Fruit fly (Drosophila melanogaster) whole organism, prepupa: ENCODE data around the gene CG13384.

Experiments used
- Blimp-1 ChIP-seq: fragments of 200-800 bp; sonication (Bioruptor generic); optimal IDR thresholded peaks from 3 replicates; lab custom pipeline; 2017; ENCODE audit warnings: missing biosample characterization, missing genetic modification characterization, mild to moderate bottlenecking, moderate library complexity, missing genetic modification reagents
- CG10631 ChIP-seq: fragments of 200-800 bp; sonication (Bioruptor generic); optimal IDR thresholded peaks from 2 replicates; lab custom pipeline; 2016; ENCODE audit warnings: missing biosample characterization, missing genetic modification characterization
- CG11762 ChIP-seq: fragments of 200-800 bp; sonication (Bioruptor generic); optimal IDR thresholded peaks from 3 replicates; lab custom pipeline; 2016; ENCODE audit warnings: missing biosample characterization, missing genetic modification characterization; ENCODE audit not compliant: insufficient read depth
- CG11902 ChIP-seq: fragments of 200-800 bp; sonication (Bioruptor generic); optimal IDR thresholded peaks from 3 replicates; lab custom pipeline; 2016; ENCODE audit warnings: missing biosample characterization, missing genetic modification characterization
- CG15336 ChIP-seq: fragments of 200-800 bp; sonication (Bioruptor generic); IDR thresholded peaks from 2 replicates; pipeline ENCODE4 v1.3.6; 2022; ENCODE audit warnings: missing biosample characterization, missing genetic modification characterization
- CG1621 ChIP-seq: fragments of 200-800 bp; sonication (Bioruptor generic); optimal IDR thresholded peaks from 3 replicates; lab custom pipeline; 2018; ENCODE audit warnings: missing biosample characterization, mild to moderate bottlenecking, missing genetic modification characterization
- CG16779 ChIP-seq: fragments of 200-800 bp; sonication (Bioruptor generic); optimal IDR thresholded peaks from 3 replicates; lab custom pipeline; 2017; ENCODE audit warnings: missing biosample characterization, mild to moderate bottlenecking, missing genetic modification characterization
- CG3032 ChIP-seq: fragments of 200-800 bp; optimal IDR thresholded peaks from 2 replicates; lab custom pipeline; 2019; ENCODE audit warnings: missing biosample characterization, mild to moderate bottlenecking, missing genetic modification characterization, moderate library complexity
- CG31627 ChIP-seq: fragments of 200-800 bp; sonication (Bioruptor generic); optimal IDR thresholded peaks from 3 replicates; lab custom pipeline; 2016; ENCODE audit warnings: missing biosample characterization, missing genetic modification characterization
- CG34406 ChIP-seq: fragments of 200-800 bp; sonication (Bioruptor generic); optimal IDR thresholded peaks from 3 replicates; lab custom pipeline; 2016; ENCODE audit warnings: missing biosample characterization, missing genetic modification characterization
- CG3919 ChIP-seq: fragments of 200-800 bp; sonication (Bioruptor generic); optimal IDR thresholded peaks from 3 replicates; lab custom pipeline; 2016; ENCODE audit warnings: missing biosample characterization, missing genetic modification characterization
- CG4318 ChIP-seq: fragments of 200-800 bp; sonication (Bioruptor generic); optimal IDR thresholded peaks from 3 replicates; lab custom pipeline; 2017; ENCODE audit warnings: missing biosample characterization, mild to moderate bottlenecking, missing genetic modification characterization
- CG6163 ChIP-seq: fragments of 200-800 bp; sonication (Bioruptor generic); IDR thresholded peaks from 3 replicates; pipeline ENCODE4 v1.3.6; 2022; ENCODE audit warnings: missing biosample characterization, missing genetic modification characterization
- CG6276 ChIP-seq: fragments of 200-800 bp; sonication (Bioruptor generic); optimal IDR thresholded peaks from 2 replicates; lab custom pipeline; 2017; ENCODE audit warnings: missing biosample characterization, mild to moderate bottlenecking, missing genetic modification characterization
- CG6792 ChIP-seq: fragments of 200-800 bp; sonication (Bioruptor generic); optimal IDR thresholded peaks from 3 replicates; lab custom pipeline; 2016; ENCODE audit warnings: missing biosample characterization, missing genetic modification characterization
- CG6808 ChIP-seq: fragments of 200-800 bp; sonication (Bioruptor generic); optimal IDR thresholded peaks from 3 replicates; lab custom pipeline; 2017; ENCODE audit warnings: missing biosample characterization, missing genetic modification characterization, mild to moderate bottlenecking, moderate library complexity, missing genetic modification reagents
- CG6854 ChIP-seq: fragments of 200-800 bp; sonication (Bioruptor generic); optimal IDR thresholded peaks from 2 replicates; lab custom pipeline; 2017; ENCODE audit warnings: missing biosample characterization, mild to moderate bottlenecking, missing genetic modification characterization
- CG8119 ChIP-seq: fragments of 200-800 bp; sonication (Bioruptor generic); IDR thresholded peaks from 3 replicates; pipeline ENCODE4 v1.3.6; 2022; ENCODE audit warnings: missing biosample characterization, missing genetic modification characterization
- CG8319 ChIP-seq: fragments of 200-800 bp; sonication (Bioruptor generic); optimal IDR thresholded peaks from 3 replicates; lab custom pipeline; 2016; ENCODE audit warnings: missing biosample characterization, missing genetic modification characterization
- CG8632 ChIP-seq: fragments of 200-800 bp; sonication (Bioruptor generic); optimal IDR thresholded peaks from 3 replicates; lab custom pipeline; 2016; ENCODE audit warnings: missing biosample characterization, missing genetic modification characterization
- CG9139 ChIP-seq: fragments of 200-800 bp; sonication (Bioruptor generic); optimal IDR thresholded peaks from 3 replicates; lab custom pipeline; 2017; ENCODE audit warnings: missing biosample characterization, mild to moderate bottlenecking, missing genetic modification characterization
- Eip75B ChIP-seq: fragments of 200-800 bp; sonication (Bioruptor generic); optimal IDR thresholded peaks from 3 replicates; lab custom pipeline; 2016; ENCODE audit warnings: missing biosample characterization, missing genetic modification characterization
- Eip78C ChIP-seq: fragments of 200-800 bp; sonication (Bioruptor generic); peaks from one replicate; lab custom pipeline; 2016; ENCODE audit warnings: missing biosample characterization, missing genetic modification characterization
- Ets21C ChIP-seq: fragments of 200-800 bp; sonication (Bioruptor generic); optimal IDR thresholded peaks from 3 replicates; lab custom pipeline; 2016; ENCODE audit warnings: missing biosample characterization, missing genetic modification characterization
- Ets96B ChIP-seq: fragments of 200-800 bp; optimal IDR thresholded peaks from 2 replicates; lab custom pipeline; 2019; ENCODE audit warnings: missing biosample characterization, mild to moderate bottlenecking, missing genetic modification characterization, moderate library complexity
- Hr38 ChIP-seq: sonication (Bioruptor generic); optimal IDR thresholded peaks from 2 replicates; lab custom pipeline; 2016; ENCODE audit warnings: missing biosample characterization, missing genetic modification characterization
- Hr39 ChIP-seq: fragments of 200-800 bp; sonication (Bioruptor generic); optimal IDR thresholded peaks from 2 replicates; lab custom pipeline; 2016; ENCODE audit warnings: missing biosample characterization, missing genetic modification characterization
- Lpt ChIP-seq: fragments of 200-800 bp; sonication (Bioruptor generic); optimal IDR thresholded peaks from 3 replicates; lab custom pipeline; 2016; ENCODE audit warnings: missing biosample characterization, missing genetic modification characterization
- Met ChIP-seq: fragments of 200-800 bp; sonication (Bioruptor generic); optimal IDR thresholded peaks from 3 replicates; lab custom pipeline; 2016; ENCODE audit warnings: missing biosample characterization, missing genetic modification characterization
- OdsH ChIP-seq: fragments of 200-800 bp; sonication (Bioruptor generic); optimal IDR thresholded peaks from 3 replicates; lab custom pipeline; 2016; ENCODE audit warnings: missing biosample characterization, missing genetic modification characterization
- Smox ChIP-seq: fragments of 200-800 bp; sonication (Bioruptor generic); optimal IDR thresholded peaks from 3 replicates; lab custom pipeline; 2016; ENCODE audit warnings: missing biosample characterization, missing genetic modification characterization
- Sox102F ChIP-seq: fragments of 200-800 bp; sonication (Bioruptor generic); optimal IDR thresholded peaks from 2 replicates; lab custom pipeline; 2016; ENCODE audit warnings: missing biosample characterization, mild to moderate bottlenecking, missing genetic modification characterization
- Sox15 ChIP-seq: fragments of 200-800 bp; sonication (Bioruptor generic); optimal IDR thresholded peaks from 3 replicates; lab custom pipeline; 2016; ENCODE audit warnings: missing biosample characterization, missing genetic modification characterization
- achi ChIP-seq: fragments of 200-800 bp; sonication (Bioruptor generic); optimal IDR thresholded peaks from 3 replicates; lab custom pipeline; 2016; ENCODE audit warnings: missing biosample characterization, missing genetic modification characterization
- acj6 ChIP-seq: fragments of 200-800 bp; sonication (Bioruptor generic); optimal IDR thresholded peaks from 3 replicates; lab custom pipeline; 2016; ENCODE audit warnings: missing biosample characterization, missing genetic modification characterization
- dac ChIP-seq: fragments of 200-800 bp; sonication (Bioruptor generic); optimal IDR thresholded peaks from 2 replicates; lab custom pipeline; 2017; ENCODE audit warnings: missing biosample characterization, mild to moderate bottlenecking, missing genetic modification characterization
- eg ChIP-seq: fragments of 200-800 bp; sonication (Bioruptor generic); IDR thresholded peaks from 3 replicates; pipeline ENCODE4 v1.3.6; 2022; ENCODE audit warnings: missing biosample characterization, missing genetic modification characterization
- esn ChIP-seq: fragments of 200-800 bp; sonication (Bioruptor generic); optimal IDR thresholded peaks from 2 replicates; lab custom pipeline; 2016; ENCODE audit warnings: missing biosample characterization, mild to moderate bottlenecking, missing genetic modification characterization, moderate library complexity
- fd59A ChIP-seq: fragments of 200-800 bp; sonication (Bioruptor generic); optimal IDR thresholded peaks from 2 replicates; lab custom pipeline; 2017; ENCODE audit warnings: missing biosample characterization, mild to moderate bottlenecking, missing genetic modification characterization, missing genetic modification reagents
- fd85E ChIP-seq: fragments of 200-800 bp; sonication (Bioruptor generic); optimal IDR thresholded peaks from 3 replicates; lab custom pipeline; 2016; ENCODE audit warnings: missing biosample characterization, missing genetic modification characterization
- lz ChIP-seq: fragments of 200-800 bp; sonication (Bioruptor generic); optimal IDR thresholded peaks from 3 replicates; lab custom pipeline; 2016; ENCODE audit warnings: missing biosample characterization, missing genetic modification characterization
- net ChIP-seq: fragments of 200-800 bp; sonication (Bioruptor generic); optimal IDR thresholded peaks from 3 replicates; lab custom pipeline; 2016; ENCODE audit warnings: missing biosample characterization, missing genetic modification characterization
- pdm3 ChIP-seq: fragments of 200-800 bp; sonication (Bioruptor generic); optimal IDR thresholded peaks from 3 replicates; lab custom pipeline; 2016; ENCODE audit warnings: missing biosample characterization, missing genetic modification characterization
- ss ChIP-seq, 2 experiments: fragments of 200-800 bp; sonication (Bioruptor generic); optimal IDR thresholded peaks; 2 replicates in 1 of 2; 3 replicates in 1 of 2; lab custom pipeline; 2017 to 2018; ENCODE audit warnings: mild to moderate bottlenecking in 2 of 2, missing biosample characterization in 2 of 2, missing genetic modification characterization in 2 of 2, moderate library complexity in 1 of 2
- svp ChIP-seq: fragments of 200-800 bp; sonication (Bioruptor generic); peaks from one replicate; lab custom pipeline; 2016; ENCODE audit warnings: missing biosample characterization, missing genetic modification characterization
- topi ChIP-seq: fragments of 200-800 bp; sonication (Bioruptor generic); optimal IDR thresholded peaks from 3 replicates; lab custom pipeline; 2016; ENCODE audit warnings: missing biosample characterization, missing genetic modification characterization
- vri ChIP-seq: fragments of 200-800 bp; sonication (Bioruptor generic); optimal IDR thresholded peaks from 3 replicates; lab custom pipeline; 2016; ENCODE audit warnings: missing biosample characterization, mild to moderate bottlenecking, missing genetic modification characterization

CG13384 gene

DNA sequence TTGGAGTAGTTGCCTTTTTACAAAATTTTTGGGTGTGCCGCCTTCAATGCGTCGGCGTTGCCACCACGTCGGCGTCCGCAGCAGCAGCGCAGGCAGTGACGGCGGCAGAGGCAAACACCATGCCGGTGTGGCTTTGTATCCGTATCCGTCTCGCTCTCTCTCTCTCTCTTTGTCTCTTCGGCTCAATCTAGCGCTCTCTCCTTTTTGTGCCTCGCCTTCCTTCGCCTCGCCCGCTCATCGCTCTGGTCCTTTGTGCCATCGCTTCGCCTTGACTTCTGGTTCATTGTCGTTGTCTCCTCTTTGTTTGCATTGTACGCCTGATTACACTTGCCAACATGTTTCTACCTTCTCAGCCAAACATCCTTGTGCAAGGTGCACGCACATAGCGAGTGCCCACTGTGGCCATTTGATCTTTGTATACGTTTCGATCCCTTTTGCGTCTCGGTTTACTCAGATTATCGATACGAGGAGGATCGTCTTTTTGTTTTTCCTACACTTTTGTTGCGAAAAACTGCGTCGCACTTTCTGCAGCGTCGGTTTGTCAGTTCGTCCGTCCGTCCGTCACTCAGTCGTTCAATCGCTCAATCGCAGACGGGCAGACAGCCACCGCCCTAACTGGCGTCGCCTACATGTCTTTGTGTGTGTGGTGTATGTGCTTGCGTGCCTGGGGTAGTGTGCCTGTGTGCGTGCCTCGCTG, 32.2 kb downstream of the CG13384 start (continued):
- peak; percentile 29 for TF ChIP-seq Blimp-1 (GFP tag; lab: Kevin White, UChicago)
- peak; percentile 99 for TF ChIP-seq svp (GFP tag; lab: Kevin White, UChicago)
- peak; percentile 16 for TF ChIP-seq CG6276 (GFP tag; lab: Kevin White, UChicago)
- peak; percentile 65 for TF ChIP-seq acj6
- peak; percentile 75 for TF ChIP-seq pdm3 (GFP tag; lab: Kevin White, UChicago)
- TF ChIP-seq vri (GFP tag; lab: Kevin White, UChicago), result peak; percentile 55
- TF ChIP-seq esn (GFP tag; lab: Kevin White, UChicago), result peak; percentile 85
- TF ChIP-seq Ets96B (tag; lab: Kevin White, UChicago), result peak; percentile 76
- no peak for TF ChIP-seq Hr38
- TF ChIP-seq fd59A (GFP tag; lab: Kevin White, UChicago), result peak; percentile 65
- peak; percentile 81 for TF ChIP-seq CG3919 (GFP tag; lab: Kevin White, UChicago)
- TF ChIP-seq Eip75B (GFP tag; lab: Kevin White, UChicago), result peak; percentile 89
- TF ChIP-seq eg (GFP tag; lab: Robert Waterston, UW), result peak; percentile 60
- peak; percentile 73 for TF ChIP-seq CG10631 (GFP tag; lab: Kevin White, UChicago)
- TF ChIP-seq CG11902 (GFP tag; lab: Kevin White, UChicago), result peak; percentile 30
- TF ChIP-seq Met, result peak; percentile 80
- peak; percentile 94 for TF ChIP-seq Eip78C (GFP tag; lab: Kevin White, UChicago)
- peak; percentile 79 for TF ChIP-seq lz (GFP tag; lab: Kevin White, UChicago)
- TF ChIP-seq Hr39 (GFP tag; lab: Kevin White, UChicago), result peak; percentile 78
- TF ChIP-seq Lpt (GFP tag; lab: Kevin White, UChicago), result peak; percentile 67
- TF ChIP-seq CG6163 (GFP tag; lab: Robert Waterston, UW), result peak; percentile 82
- peak; percentile 59 for TF ChIP-seq CG8632 (GFP tag; lab: Kevin White, UChicago)
- peak; percentile 63 for TF ChIP-seq CG3032 (tag; lab: Kevin White, UChicago)
- TF ChIP-seq CG11762 (GFP tag; lab: Kevin White, UChicago), result no peak
- TF ChIP-seq Ets21C (GFP tag; lab: Kevin White, UChicago), result peak; percentile 60
- TF ChIP-seq CG6808 (GFP tag; lab: Kevin White, UChicago), result peak; percentile 73
- TF ChIP-seq CG6792 (GFP tag; lab: Kevin White, UChicago), result peak; percentile 76
- TF ChIP-seq CG16779 (tag; lab: Kevin White, UChicago), result peak; percentile 61
- TF ChIP-seq CG1621 (tag; lab: Kevin White, UChicago), result peak; percentile 71
- peak; percentile 58 for TF ChIP-seq OdsH (GFP tag; lab: Kevin White, UChicago)
- peak; percentile 22 for TF ChIP-seq CG8319 (GFP tag; lab: Kevin White, UChicago)
- peak; percentile 56 for TF ChIP-seq CG34406
- TF ChIP-seq CG31627 (GFP tag; lab: Kevin White, UChicago), result peak; percentile 73
- peak; percentile 14 for TF ChIP-seq dac (GFP tag; lab: Kevin White, UChicago)
- TF ChIP-seq Sox15, result peak; percentile 7
- peak; percentile 60 for TF ChIP-seq CG15336 (GFP tag; lab: Robert Waterston, UW)
- TF ChIP-seq Smox (GFP tag; lab: Kevin White, UChicago), result peak; percentile 73
- TF ChIP-seq CG9139 (GFP tag; lab: Kevin White, UChicago), result peak; percentile 47
- peak; percentile 55; the same call in 2 of the 3 replicates for TF ChIP-seq CG8119 (GFP tag; lab: Robert Waterston, UW)

- no peak for TF ChIP-seq CG3919 (GFP tag; lab: Kevin White, UChicago)
- no peak for TF ChIP-seq ss (GFP tag; optimal IDR thresholded peaks at IDR 0.05; lab: Kevin White, UChicago)
- no peak for TF ChIP-seq eg (GFP tag; lab: Robert Waterston, UW)
- TF ChIP-seq pdm3 (GFP tag; lab: Kevin White, UChicago), result no peak
- TF ChIP-seq Hr38, result no peak
- TF ChIP-seq CG6792 (GFP tag; lab: Kevin White, UChicago), result no peak
- TF ChIP-seq Lpt (GFP tag; lab: Kevin White, UChicago), result no peak
- no peak for TF ChIP-seq CG4318 (GFP tag; lab: Kevin White, UChicago)
- no peak for TF ChIP-seq CG3032 (tag; lab: Kevin White, UChicago)
- no peak for TF ChIP-seq CG6808 (GFP tag; lab: Kevin White, UChicago)
- TF ChIP-seq CG10631 (GFP tag; lab: Kevin White, UChicago), result no peak
- no peak for TF ChIP-seq CG9139 (GFP tag; lab: Kevin White, UChicago)
- no peak for TF ChIP-seq dac (GFP tag; lab: Kevin White, UChicago)
- no peak for TF ChIP-seq CG6854 (GFP tag; lab: Kevin White, UChicago)
- no peak for TF ChIP-seq net
- TF ChIP-seq fd85E, result no peak
- no peak for TF ChIP-seq achi
- TF ChIP-seq CG6163 (GFP tag; lab: Robert Waterston, UW), result no peak
- no peak for TF ChIP-seq Sox102F (GFP tag; lab: Kevin White, UChicago)
- TF ChIP-seq fd59A (GFP tag; lab: Kevin White, UChicago), result no peak
- no peak for TF ChIP-seq topi (GFP tag; lab: Kevin White, UChicago)
- no peak for TF ChIP-seq Ets96B (tag; lab: Kevin White, UChicago)
- peak; percentile 23 for TF ChIP-seq esn (GFP tag; lab: Kevin White, UChicago)
- peak; percentile 31 for TF ChIP-seq svp (GFP tag; lab: Kevin White, UChicago)
Observed at dm6 chr2L:8417562-8417961, 33.3 kb downstream of the CG13384 start.
